Worm (Caenorhabditis elegans) whole organism, L4/young adult: ENCODE data around the gene T23B12.6.

ENCODE experiments used
- W03F9.2 ChIP-seq: fragments of 150-350 bp; optimal IDR thresholded peaks from 2 replicates; lab custom pipeline; 2014; ENCODE audit warnings: missing biosample characterization, missing genetic modification characterization
- dao-5 ChIP-seq: sonication (generic microtip); optimal IDR thresholded peaks from 2 replicates; lab custom pipeline; 2016; ENCODE audit warnings: missing genotype, missing genetic modification characterization, moderate library complexity, missing compliant biosample characterization

DNA sequence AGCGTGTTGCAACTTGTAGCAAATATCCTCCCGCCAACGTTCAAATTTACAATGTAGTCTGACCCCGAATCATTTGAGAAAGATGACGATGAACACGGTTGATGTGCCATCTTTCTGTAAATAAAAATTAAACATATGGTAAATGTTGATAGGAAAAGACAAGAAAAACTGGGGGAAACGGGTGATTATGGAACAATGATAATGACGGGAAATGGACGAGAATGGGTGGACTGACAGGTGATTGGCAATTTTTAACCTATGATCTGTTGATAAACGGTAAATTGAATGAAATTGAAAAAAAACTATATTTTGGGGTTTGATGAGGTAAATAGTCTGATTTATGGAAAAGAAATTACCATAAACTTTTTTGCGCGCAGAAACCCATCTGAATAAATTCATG lies at the start of gene T23B12.6:
- TF ChIP-seq dao-5 (tag; lab: Kevin White, UChicago) (no peak), W03F9.2 (tag; lab: Kevin White, UChicago) (no peak)
